Worm (Caenorhabditis elegans) whole organism, dauer: ENCODE data around the gene eelo-2.

Experiments
- unc-62 ChIP-seq: sonication (generic microtip); optimal IDR thresholded peaks from 2 replicates; lab custom pipeline; 2017; ENCODE audit warnings: missing biosample characterization, missing genetic modification reagents, missing genetic modification characterization

eelo-2 gene

DNA sequence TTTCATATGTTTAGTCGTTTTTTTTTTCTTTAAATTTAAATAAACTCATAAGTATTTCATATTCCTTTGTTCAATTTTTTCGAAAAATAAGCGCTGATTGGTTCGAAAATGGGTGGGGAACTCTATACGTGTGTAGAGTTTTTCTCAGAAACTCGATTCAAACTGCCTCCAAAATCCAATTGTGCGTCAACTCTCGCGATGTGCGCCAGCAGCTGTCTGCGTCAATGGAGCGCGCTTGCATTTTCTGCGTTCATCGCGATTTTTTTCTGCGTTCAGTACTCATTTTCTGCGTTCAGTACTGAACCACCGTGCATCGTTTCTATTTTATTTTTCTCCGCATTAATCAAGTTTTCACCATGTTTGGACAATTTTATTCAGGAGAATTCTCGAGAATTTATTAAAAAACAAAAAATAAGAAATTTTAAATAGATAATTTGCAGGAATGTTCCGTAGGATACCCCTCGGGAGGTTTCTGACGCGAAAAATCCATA is at the start of gene eelo-2:
eelo-2 (plus strand) TSS at position 441 of the 491 bp plus-strand sequence.
- TF ChIP-seq unc-62 (GFP tag; lab: Kevin White, UChicago): no peak

DNA sequence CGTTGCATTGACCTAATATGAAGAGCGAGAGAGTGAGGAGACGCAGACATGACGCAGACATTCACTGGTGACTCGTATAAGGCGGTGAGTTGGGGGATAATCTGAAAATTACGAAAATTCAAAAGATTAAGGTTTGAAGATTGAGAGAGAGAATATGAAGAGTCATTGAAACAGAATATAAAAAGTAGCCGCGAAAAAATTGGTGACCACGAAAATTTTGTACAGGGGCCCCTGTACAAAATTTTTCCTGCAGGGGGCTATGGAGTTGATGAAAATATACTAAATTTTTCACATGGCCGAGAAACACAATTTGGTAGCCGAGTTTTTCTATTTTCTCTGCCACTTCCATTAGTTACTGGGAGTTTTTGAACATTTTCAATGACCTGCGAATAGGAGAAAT is 43.2 kb upstream of the eelo-2 start, which contains the start of gene cnnm-1:
cnnm-1 (minus strand) TSS at position 101 of the 400 bp plus-strand sequence.
- TF ChIP-seq unc-62 (GFP tag; lab: Kevin White, UChicago): no peak

ce11 chrIV:17207864-17208263 is 42.1 kb upstream of the eelo-2 start:
- no peak for TF ChIP-seq unc-62 (GFP tag; lab: Kevin White, UChicago)

DNA sequence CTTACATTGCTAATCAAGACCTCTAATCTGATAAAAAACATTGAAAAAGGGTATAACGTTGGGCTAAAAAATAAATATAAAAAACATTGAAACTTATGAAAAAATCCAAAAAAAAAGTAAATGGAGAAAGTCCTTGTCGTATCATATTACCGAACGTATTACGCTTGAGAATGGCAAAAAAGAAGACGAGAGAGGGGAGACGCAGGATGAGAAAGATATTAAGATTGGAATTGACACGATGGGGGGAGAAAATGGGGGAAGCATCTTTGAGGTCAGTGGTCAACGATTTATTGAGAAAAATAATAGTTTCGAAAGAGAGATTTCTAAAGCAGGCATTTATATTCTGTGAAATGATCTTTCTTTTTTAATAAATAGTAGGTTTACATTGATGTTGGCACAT is 40.6 kb upstream of the eelo-2 start:
- no peak for TF ChIP-seq unc-62 (GFP tag; lab: Kevin White, UChicago)

ce11 chrIV:17210754-17211153 is 39.2 kb upstream of the eelo-2 start:
- no peak for TF ChIP-seq unc-62 (GFP tag; lab: Kevin White, UChicago)

- TF ChIP-seq unc-62 (GFP tag; lab: Kevin White, UChicago): no peak
Measured at ce11 chrIV:17215070-17215469, 34.9 kb upstream of the eelo-2 start.

DNA sequence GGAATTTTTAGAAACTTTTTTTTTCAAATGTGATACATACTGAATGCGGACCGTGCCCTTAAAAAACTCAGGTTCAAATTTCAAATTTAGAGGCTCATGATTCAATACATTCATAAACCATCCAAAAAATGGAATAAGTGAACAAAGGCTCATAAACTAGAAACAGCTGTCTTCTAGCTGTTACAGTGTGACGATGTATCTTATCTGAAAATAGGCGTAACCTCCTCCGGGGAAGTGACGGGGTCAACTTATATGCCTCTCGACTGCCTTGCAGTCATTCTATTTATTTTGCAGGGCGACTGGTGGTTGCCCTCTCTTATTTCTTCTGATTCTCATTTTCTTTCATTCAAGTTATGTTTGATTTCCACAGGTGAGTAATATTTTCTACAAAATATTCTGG is 33.9 kb upstream of the eelo-2 start, which contains the start of gene Y116A8B.1:
Y116A8B.1 (plus strand) TSS at position 301 of the 400 bp plus-strand sequence.
- TF ChIP-seq unc-62 (GFP tag; lab: Kevin White, UChicago): no peak

ce11 chrIV:17223474-17223873 is 26.5 kb upstream of the eelo-2 start, which contains the start of gene Y116A8B.4:
Gene Y116A8B.4 (plus strand): TSS chrIV:17223774.
- no peak for TF ChIP-seq unc-62 (GFP tag; lab: Kevin White, UChicago)

DNA sequence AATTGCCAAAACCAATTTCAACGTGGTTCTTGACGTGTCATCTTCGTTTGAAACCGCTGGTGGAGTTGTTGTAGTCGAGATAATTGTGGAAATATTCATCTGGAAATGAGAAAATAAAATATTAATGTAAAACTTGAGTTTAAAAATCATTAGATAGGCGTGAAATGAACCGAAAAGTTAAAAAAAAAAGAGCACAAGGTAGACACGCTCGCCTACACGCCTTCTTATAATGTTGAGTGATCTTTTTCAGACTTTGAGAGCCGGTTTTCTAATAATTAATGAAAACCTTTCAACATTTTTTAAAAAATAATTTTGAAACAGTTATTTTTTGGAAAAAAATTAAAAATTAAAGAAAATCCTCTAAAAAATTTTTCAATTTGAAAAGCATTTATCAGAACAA is 19.0 kb upstream of the eelo-2 start, which contains the start of gene npr-32:
npr-32 (minus strand) TSS at position 101 of the 400 bp plus-strand sequence.
- TF ChIP-seq unc-62 (GFP tag; lab: Kevin White, UChicago): no peak

ce11 chrIV:17232899-17233298 is 17.0 kb upstream of the eelo-2 start:
- no peak for TF ChIP-seq unc-62 (GFP tag; lab: Kevin White, UChicago)

DNA sequence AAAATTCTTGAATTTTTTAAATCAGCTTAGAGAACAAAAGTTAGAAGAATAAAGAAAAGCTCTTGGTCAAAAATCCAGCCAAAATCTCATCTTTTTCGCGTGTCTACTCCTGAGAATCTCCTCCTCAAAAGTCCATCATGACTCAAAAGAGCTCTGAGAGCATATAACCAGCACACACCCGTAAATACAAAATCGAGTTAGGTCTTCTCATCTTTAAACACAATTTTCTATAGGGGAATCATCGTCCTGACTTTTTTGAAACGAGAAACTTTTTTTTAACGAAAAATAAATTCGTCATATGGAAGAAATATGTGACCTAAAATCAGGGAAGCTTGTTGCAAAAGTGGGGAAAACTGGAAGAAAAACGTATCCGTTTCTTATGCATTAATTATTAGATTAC is 16.4 kb upstream of the eelo-2 start:
- TF ChIP-seq unc-62 (GFP tag; lab: Kevin White, UChicago): no peak

DNA sequence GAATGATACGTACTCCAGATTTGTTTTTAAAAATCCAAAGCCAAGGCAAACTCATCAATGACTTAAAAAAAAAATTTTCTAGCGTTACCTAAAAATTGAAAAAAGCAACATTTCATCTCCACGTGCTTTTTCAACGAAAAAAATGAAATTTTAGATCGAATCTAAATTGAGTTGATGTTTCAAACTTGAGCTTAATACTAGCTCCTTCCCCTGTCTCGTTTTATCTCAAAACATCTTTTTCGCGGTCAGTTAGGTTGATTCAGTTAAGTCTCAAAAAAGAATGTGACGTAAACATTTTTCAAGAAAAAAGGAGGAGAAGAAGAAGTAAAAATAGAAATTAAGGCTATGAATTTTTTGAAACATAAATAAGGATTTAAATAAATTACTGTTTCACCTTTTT is 12.9 kb upstream of the eelo-2 start:
- TF ChIP-seq unc-62 (GFP tag; lab: Kevin White, UChicago): no peak

DNA sequence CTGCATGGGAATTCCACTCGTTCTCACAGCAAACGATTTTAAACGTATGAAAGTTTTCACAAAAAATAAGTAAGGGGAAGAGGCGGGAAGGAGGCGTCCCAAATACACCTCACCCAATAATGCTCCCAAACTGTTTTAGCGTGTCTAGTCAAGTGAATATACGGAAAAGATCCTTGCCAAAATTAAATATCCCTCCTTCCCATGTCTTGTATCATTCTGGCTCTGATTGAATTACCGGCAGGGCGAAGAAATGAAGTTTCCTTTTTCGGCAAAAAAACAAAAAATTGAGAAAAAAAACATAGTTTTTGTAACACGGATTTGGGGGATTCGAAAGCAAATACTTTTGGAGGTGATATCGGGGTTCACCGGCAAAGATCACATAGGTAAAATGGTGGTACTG is 11.0 kb upstream of the eelo-2 start:
- TF ChIP-seq unc-62 (GFP tag; lab: Kevin White, UChicago): no peak

- TF ChIP-seq unc-62 (GFP tag; lab: Kevin White, UChicago): no peak
Measured at ce11 chrIV:17245200-17245599, 4.7 kb upstream of the eelo-2 start, which contains the start of gene ZK550.2. Gene ZK550.2 (plus strand): TSS chrIV:17245584.

ce11 chrIV:17247184-17247583 is 2.7 kb upstream of the eelo-2 start:
- TF ChIP-seq unc-62 (GFP tag; lab: Kevin White, UChicago): no peak

ce11 chrIV:17248538-17248937 is 1.4 kb upstream of the eelo-2 start:
- no peak for TF ChIP-seq unc-62 (GFP tag; lab: Kevin White, UChicago)

- no peak for TF ChIP-seq unc-62 (GFP tag; lab: Kevin White, UChicago)
Measured at ce11 chrIV:17253435-17253834, 3.5 kb downstream of the eelo-2 start.
